Fruit fly (Drosophila melanogaster) whole organism, embryonic: ENCODE data around the gene CG8774.
A peak's percentile ranks its signal among the peaks of the same experiment; 100 is the strongest.

Source experiments
- B-H1 ChIP-seq: fragments of 200-800 bp; sonication (Bioruptor generic); IDR thresholded peaks from 3 replicates; pipeline ENCODE4 v1.3.6; 2022; ENCODE audit warnings: missing biosample characterization, missing genetic modification characterization
- Bteb2 ChIP-seq: fragments of 200-800 bp; sonication (Bioruptor generic); optimal IDR thresholded peaks from 2 replicates; lab custom pipeline; 2016; ENCODE audit warnings: missing biosample characterization, missing genetic modification characterization
- CG11085 ChIP-seq: fragments of 200-800 bp; sonication (Bioruptor generic); IDR thresholded peaks from 2 replicates; pipeline ENCODE4 v1.3.6; 2022; ENCODE audit warnings: missing biosample characterization, missing genetic modification characterization
- CG11093 ChIP-seq: fragments of 200-800 bp; sonication (Bioruptor generic); IDR thresholded peaks from 3 replicates; pipeline ENCODE4 v1.3.6; 2022; ENCODE audit warnings: missing biosample characterization, missing genetic modification characterization
- CG11695 ChIP-seq: fragments of 200-800 bp; sonication (Bioruptor generic); IDR thresholded peaks from 3 replicates; pipeline ENCODE4 v1.3.6; 2022; ENCODE audit warnings: missing biosample characterization, missing genetic modification characterization
- CG12219 ChIP-seq: fragments of 200-800 bp; sonication (Bioruptor generic); optimal IDR thresholded peaks from 3 replicates; lab custom pipeline; 2018; ENCODE audit warnings: missing biosample characterization, mild to moderate bottlenecking, missing genetic modification characterization
- CG12236 ChIP-seq: fragments of 200-800 bp; sonication (Bioruptor generic); optimal IDR thresholded peaks from 2 replicates; lab custom pipeline; 2016; ENCODE audit warnings: missing biosample characterization, missing genetic modification characterization
- CG13296 ChIP-seq: fragments of 200-800 bp; sonication (Bioruptor generic); optimal IDR thresholded peaks from 3 replicates; lab custom pipeline; 2018; ENCODE audit warnings: missing biosample characterization, mild to moderate bottlenecking, missing genetic modification characterization
- CG14710 ChIP-seq: fragments of 200-800 bp; sonication (Bioruptor generic); optimal IDR thresholded peaks from 3 replicates; lab custom pipeline; 2019; ENCODE audit warnings: missing biosample characterization, mild to moderate bottlenecking, missing genetic modification characterization, moderate library complexity
- CG14860 ChIP-seq: fragments of 200-800 bp; sonication (Bioruptor generic); IDR thresholded peaks from 3 replicates; pipeline ENCODE4 v1.3.6; 2022; ENCODE audit warnings: missing biosample characterization, missing genetic modification characterization; ENCODE audit not compliant: partially characterized antibody
- CG15269 ChIP-seq: fragments of 200-800 bp; sonication (Bioruptor generic); optimal IDR thresholded peaks from 2 replicates; lab custom pipeline; 2018; ENCODE audit warnings: missing biosample characterization, mild to moderate bottlenecking, missing genetic modification characterization, moderate library complexity
- CG15514 ChIP-seq: fragments of 200-800 bp; sonication (Bioruptor generic); optimal IDR thresholded peaks from 3 replicates; lab custom pipeline; 2017; ENCODE audit warnings: missing biosample characterization, missing genetic modification characterization, mild to moderate bottlenecking, moderate library complexity, missing genetic modification reagents
- CG15601 ChIP-seq: fragments of 200-800 bp; sonication (Bioruptor generic); optimal IDR thresholded peaks from 3 replicates; lab custom pipeline; 2019; ENCODE audit warnings: missing biosample characterization, mild to moderate bottlenecking, missing genetic modification characterization, moderate library complexity
- CG1602 ChIP-seq: fragments of 200-800 bp; sonication (Bioruptor generic); optimal IDR thresholded peaks from 3 replicates; lab custom pipeline; 2016; ENCODE audit warnings: missing biosample characterization, missing genetic modification characterization
- CG16815 ChIP-seq: fragments of 200-800 bp; sonication (Bioruptor generic); optimal IDR thresholded peaks from 3 replicates; lab custom pipeline; 2017; ENCODE audit warnings: missing biosample characterization, mild to moderate bottlenecking, missing genetic modification characterization
- CG17186 ChIP-seq: fragments of 200-800 bp; sonication (Bioruptor generic); optimal IDR thresholded peaks from 3 replicates; lab custom pipeline; 2017; ENCODE audit warnings: missing biosample characterization, missing genetic modification reagents, missing genetic modification characterization
- CG1792 ChIP-seq: fragments of 200-800 bp; sonication (Bioruptor generic); optimal IDR thresholded peaks from 2 replicates; lab custom pipeline; 2016; ENCODE audit warnings: missing biosample characterization, missing genetic modification characterization
- CG18262 ChIP-seq: fragments of 200-800 bp; optimal IDR thresholded peaks from 3 replicates; lab custom pipeline; 2019; ENCODE audit warnings: missing biosample characterization, mild to moderate bottlenecking, missing genetic modification characterization, moderate library complexity
- CG18476 ChIP-seq: fragments of 200-800 bp; sonication (Bioruptor generic); optimal IDR thresholded peaks from 2 replicates; lab custom pipeline; 2016; ENCODE audit warnings: missing biosample characterization, mild to moderate bottlenecking, missing genetic modification characterization
- CG2202 ChIP-seq: fragments of 200-800 bp; sonication (Bioruptor generic); optimal IDR thresholded peaks from 2 replicates; lab custom pipeline; 2018; ENCODE audit warnings: missing biosample characterization, mild to moderate bottlenecking, missing genetic modification characterization
- CG2889 ChIP-seq: fragments of 200-800 bp; sonication (Bioruptor generic); IDR thresholded peaks from 3 replicates; pipeline ENCODE4 v1.3.6; 2022; ENCODE audit warnings: missing biosample characterization, missing genetic modification characterization
- CG30403 ChIP-seq: fragments of 200-800 bp; sonication (Bioruptor generic); optimal IDR thresholded peaks from 3 replicates; lab custom pipeline; 2016; ENCODE audit warnings: missing biosample characterization, missing genetic modification characterization
- CG31441 ChIP-seq: fragments of 200-800 bp; sonication (Bioruptor generic); IDR thresholded peaks from 2 replicates; pipeline ENCODE4 v1.3.6; 2022; ENCODE audit warnings: missing biosample characterization, missing genetic modification characterization
- CG33557 ChIP-seq: fragments of 200-800 bp; sonication (Bioruptor generic); optimal IDR thresholded peaks from 2 replicates; lab custom pipeline; 2019; ENCODE audit warnings: missing biosample characterization, mild to moderate bottlenecking, missing genetic modification characterization, moderate library complexity
- CG4282 ChIP-seq: fragments of 200-800 bp; sonication (Bioruptor generic); optimal IDR thresholded peaks from 2 replicates; lab custom pipeline; 2016; ENCODE audit warnings: missing biosample characterization, missing genetic modification characterization
- CG5180 ChIP-seq: fragments of 200-800 bp; sonication (Bioruptor generic); optimal IDR thresholded peaks from 3 replicates; lab custom pipeline; 2017; ENCODE audit warnings: missing biosample characterization, missing genetic modification characterization, mild to moderate bottlenecking, moderate library complexity, missing genetic modification reagents
- CG6175 ChIP-seq: fragments of 200-800 bp; sonication (Bioruptor generic); IDR thresholded peaks from 3 replicates; pipeline ENCODE4 v1.3.6; 2022; ENCODE audit warnings: missing biosample characterization, missing genetic modification characterization
- CG7786 ChIP-seq: fragments of 200-800 bp; sonication (Bioruptor generic); optimal IDR thresholded peaks from 2 replicates; lab custom pipeline; 2016; ENCODE audit warnings: missing biosample characterization, missing genetic modification characterization
- CG7987 ChIP-seq: fragments of 200-800 bp; sonication (Bioruptor generic); optimal IDR thresholded peaks from 2 replicates; lab custom pipeline; 2018; ENCODE audit warnings: missing biosample characterization, mild to moderate bottlenecking, missing genetic modification characterization, moderate library complexity
- CG8281 ChIP-seq: fragments of 200-800 bp; sonication (Bioruptor generic); optimal IDR thresholded peaks from 2 replicates; lab custom pipeline; 2018; ENCODE audit warnings: missing biosample characterization, mild to moderate bottlenecking, missing genetic modification characterization, moderate library complexity
- CG9876 ChIP-seq: fragments of 200-800 bp; sonication (Bioruptor generic); optimal IDR thresholded peaks from 2 replicates; lab custom pipeline; 2016; ENCODE audit warnings: missing biosample characterization, missing genetic modification characterization
- Doc2 ChIP-seq: fragments of 200-800 bp; sonication (Bioruptor generic); IDR thresholded peaks from 2 replicates; pipeline ENCODE4 v1.3.6; 2022; ENCODE audit warnings: missing biosample characterization, missing genetic modification characterization
- ERR ChIP-seq: fragments of 200-800 bp; sonication (Bioruptor generic); optimal IDR thresholded peaks from 2 replicates; lab custom pipeline; 2016; ENCODE audit warnings: missing biosample characterization, missing genetic modification characterization
- Fer1 ChIP-seq: fragments of 200-800 bp; sonication (Bioruptor generic); optimal IDR thresholded peaks from 2 replicates; lab custom pipeline; 2017; ENCODE audit warnings: missing biosample characterization, mild to moderate bottlenecking, missing genetic modification characterization
- Gug ChIP-seq: fragments of 200-800 bp; sonication (Bioruptor generic); IDR thresholded peaks from 4 replicates; pipeline ENCODE4 v1.3.6; 2022; ENCODE audit warnings: missing biosample characterization, missing genetic modification characterization
- NfI ChIP-seq: fragments of 200-800 bp; sonication (Bioruptor generic); optimal IDR thresholded peaks from 3 replicates; lab custom pipeline; 2018; ENCODE audit warnings: missing biosample characterization, mild to moderate bottlenecking, missing genetic modification characterization, moderate library complexity
- Optix ChIP-seq: fragments of 200-800 bp; sonication (Bioruptor generic); IDR thresholded peaks from 3 replicates; pipeline ENCODE4 v1.3.6; 2022; ENCODE audit warnings: missing biosample characterization, missing genetic modification characterization
- Rfx ChIP-seq: fragments of 200-800 bp; sonication (Bioruptor generic); IDR thresholded peaks from 2 replicates; pipeline ENCODE4 v1.3.6; 2022; ENCODE audit warnings: missing biosample characterization, missing genetic modification characterization
- Sin3A ChIP-seq: fragments of >200 bp; optimal IDR thresholded peaks from 2 replicates; lab custom pipeline; 2018
- Taf1 ChIP-seq: fragments of 200-800 bp; sonication (Bioruptor generic); IDR thresholded peaks from 2 replicates; pipeline ENCODE4 v1.3.6; 2022; ENCODE audit warnings: missing biosample characterization, missing genetic modification characterization
- bbx ChIP-seq: fragments of 200-800 bp; sonication (Bioruptor generic); IDR thresholded peaks from 2 replicates; pipeline ENCODE4 v1.3.6; 2022; ENCODE audit warnings: missing biosample characterization, missing genetic modification characterization; ENCODE audit not compliant: partially characterized antibody
- chinmo ChIP-seq: fragments of 200-800 bp; sonication (Bioruptor generic); IDR thresholded peaks from 4 replicates; pipeline ENCODE4 v1.3.6; 2022; ENCODE audit warnings: missing biosample characterization, missing genetic modification characterization; ENCODE audit not compliant: partially characterized antibody
- chm ChIP-seq: fragments of 200-800 bp; sonication (Bioruptor generic); IDR thresholded peaks from 2 replicates; pipeline ENCODE4 v1.3.6; 2022; ENCODE audit warnings: missing biosample characterization, missing genetic modification characterization
- eyg ChIP-seq: fragments of 200-800 bp; sonication (Bioruptor generic); optimal IDR thresholded peaks from 3 replicates; lab custom pipeline; 2016; ENCODE audit warnings: missing biosample characterization, missing genetic modification characterization
- gfzf ChIP-seq: fragments of 200-800 bp; sonication (Bioruptor generic); optimal IDR thresholded peaks from 2 replicates; lab custom pipeline; 2016; ENCODE audit warnings: missing biosample characterization, mild to moderate bottlenecking, missing genetic modification characterization, moderate library complexity
- grau ChIP-seq: fragments of 200-800 bp; optimal IDR thresholded peaks from 3 replicates; lab custom pipeline; 2019; ENCODE audit warnings: missing biosample characterization, mild to moderate bottlenecking, missing genetic modification characterization, moderate library complexity
- luna ChIP-seq: fragments of 200-800 bp; sonication (Bioruptor generic); optimal IDR thresholded peaks from 2 replicates; lab custom pipeline; 2016; ENCODE audit warnings: missing biosample characterization, missing genetic modification characterization
- mam ChIP-seq: fragments of 200-800 bp; sonication (Bioruptor generic); optimal IDR thresholded peaks from 3 replicates; lab custom pipeline; 2016; ENCODE audit warnings: missing biosample characterization, missing genetic modification characterization
- nerfin-2 ChIP-seq: fragments of 200-800 bp; sonication (Bioruptor generic); IDR thresholded peaks from 2 replicates; pipeline ENCODE4 v1.3.6; 2022; ENCODE audit warnings: missing biosample characterization, missing genetic modification characterization; ENCODE audit not compliant: partially characterized antibody
- nom ChIP-seq: fragments of 200-800 bp; sonication (Bioruptor generic); optimal IDR thresholded peaks from 2 replicates; lab custom pipeline; 2017; ENCODE audit warnings: missing biosample characterization, missing genetic modification characterization, mild to moderate bottlenecking, moderate library complexity, missing genetic modification reagents
- run ChIP-seq: fragments of 200-800 bp; sonication (Bioruptor generic); optimal IDR thresholded peaks from 3 replicates; lab custom pipeline; 2018; ENCODE audit warnings: missing biosample characterization, mild to moderate bottlenecking, missing genetic modification characterization

CG8774 gene

DNA sequence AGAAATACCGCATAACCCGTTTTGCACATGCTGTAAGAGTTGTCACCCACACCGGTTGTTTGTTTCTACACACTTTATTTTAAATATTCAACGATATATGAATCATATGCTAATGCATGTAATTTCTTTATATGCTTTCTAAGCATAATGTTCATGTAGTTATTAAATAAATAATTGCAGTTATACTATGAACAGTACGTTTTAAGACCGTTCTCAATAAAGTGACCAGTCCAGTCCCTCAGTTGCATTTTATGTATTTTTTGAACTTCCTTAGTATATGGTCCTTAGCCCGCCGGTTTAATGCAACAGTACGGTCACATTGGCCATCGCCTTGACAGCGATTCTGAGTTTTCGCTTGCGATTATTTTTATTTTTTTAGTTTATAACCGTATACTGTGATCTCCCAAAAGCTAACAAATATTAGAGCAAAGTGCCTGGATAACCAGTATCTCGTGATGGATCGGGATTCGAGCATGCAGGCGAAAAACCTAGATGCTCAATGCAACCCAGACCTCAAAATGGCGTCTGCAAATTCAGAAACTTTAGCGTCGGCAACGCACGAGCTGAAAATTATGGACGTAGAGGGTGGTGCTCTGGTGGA lies 34.4 kb upstream of the CG8774 start, which contains the start of gene Ravus (continued):
- TF ChIP-seq CG1792 (GFP tag; lab: Kevin White, UChicago) (peak; percentile 19), mam (GFP tag; lab: Kevin White, UChicago) (peak; percentile 50), CG14710 (tag; lab: Kevin White, UChicago) (peak; percentile 78), Gug (GFP tag; lab: Robert Waterston, UW) (0 out of 4 replicates have a peak, but pooled peaks have one; percentile 15), CG1602 (GFP tag; lab: Kevin White, UChicago) (peak; percentile 35), CG11085 (GFP tag; lab: Robert Waterston, UW) (no peak), Rfx (GFP tag; lab: Robert Waterston, UW) (peak; percentile 54; the same call in 1 of the 2 replicates), grau (tag; lab: Kevin White, UChicago) (peak; percentile 67), CG15514 (GFP tag; lab: Kevin White, UChicago) (peak; percentile 59), CG7786 (GFP tag; lab: Kevin White, UChicago) (peak; percentile 7), Doc2 (GFP tag; lab: Robert Waterston, UW) (no peak), chm (no peak), CG6175 (GFP tag; lab: Robert Waterston, UW) (no peak), luna (no peak), nerfin-2 (GFP tag; lab: Robert Waterston, UW) (no peak), B-H1 (no peak), CG15601 (tag; lab: Kevin White, UChicago) (no peak), CG30403 (peak; percentile 64), CG12219 (no peak), Taf1 (GFP tag; lab: Robert Waterston, UW) (no peak), CG11093 (GFP tag; lab: Robert Waterston, UW) (no peak), CG33557 (GFP tag; lab: Kevin White, UChicago) (no peak), ERR (GFP tag; lab: Kevin White, UChicago) (no peak), CG8281 (tag; lab: Kevin White, UChicago) (no peak), CG2889 (no peak), CG14860 (GFP tag; lab: Robert Waterston, UW) (no peak), gfzf (GFP tag; lab: Kevin White, UChicago) (peak; percentile 91), chinmo (GFP tag; lab: Robert Waterston, UW) (no peak), Optix (GFP tag; lab: Robert Waterston, UW) (no peak), CG13296 (GFP tag; lab: Kevin White, UChicago) (no peak), Bteb2 (GFP tag; lab: Kevin White, UChicago) (peak; percentile 49), CG16815 (GFP tag; lab: Kevin White, UChicago) (peak; percentile 13), NfI (GFP tag; lab: Kevin White, UChicago) (peak; percentile 34), CG11695 (GFP tag; lab: Robert Waterston, UW) (no peak), CG2202 (no peak), eyg (GFP tag; lab: Kevin White, UChicago) (no peak), bbx (GFP tag; lab: Robert Waterston, UW) (no peak), CG18262 (tag; lab: Kevin White, UChicago) (no peak), CG4282 (GFP tag; lab: Kevin White, UChicago) (no peak), run (tag; lab: Kevin White, UChicago) (no peak), CG12236 (no peak), Sin3A (lab: Kevin White, UChicago) (peak; percentile 95), CG18476 (GFP tag; lab: Kevin White, UChicago) (no peak), CG9876 (GFP tag; lab: Kevin White, UChicago) (no peak), CG15269 (tag; lab: Kevin White, UChicago) (no peak), Fer1 (GFP tag; lab: Kevin White, UChicago) (peak; percentile 48), CG5180 (no peak), CG7987 (no peak), CG31441 (GFP tag; lab: Robert Waterston, UW) (no peak), nom (GFP tag; lab: Kevin White, UChicago) (no peak), CG17186 (GFP tag; lab: Kevin White, UChicago) (peak; percentile 15)
